Worm (Caenorhabditis elegans): ENCODE measurements around the gene mut-7.

Gene mut-7

ce11 chrIII:9546016-9546659 lies 4.0 kb upstream of the mut-7 start, which contains the start of gene unc-16 (continued):
- TF ChIP-seq bed-1 (GFP tag; IDR thresholded peaks at IDR 0.05) (no peak), ceh-79 (tag; optimal IDR thresholded peaks at IDR 0.05) (no peak), rpc-1 (optimal IDR thresholded peaks at IDR 0.05) (peak; percentile 13), rpc-1 (tag; optimal IDR thresholded peaks at IDR 0.05) (no peak), bed-2 (GFP tag; IDR thresholded peaks at IDR 0.05) (no peak), dox-1 (GFP tag; IDR thresholded peaks at IDR 0.05) (peak; percentile 80), ceh-58 (GFP tag; IDR thresholded peaks at IDR 0.05) (no peak), attf-3 (GFP tag; conservative IDR thresholded peaks at IDR 0.05) (peak; percentile 59), cebp-2 (GFP tag; IDR thresholded peaks at IDR 0.05) (no peak), ceh-100 (GFP tag; IDR thresholded peaks at IDR 0.05) (peak; percentile 51), ztf-26 (tag; optimal IDR thresholded peaks at IDR 0.05) (peak; percentile 47), cebp-1 (GFP tag; IDR thresholded peaks at IDR 0.05) (0 out of 2 replicates have a peak, but pooled peaks have one; percentile 12), cebp-1 (tag; optimal IDR thresholded peaks at IDR 0.05) (peak; percentile 82), sptf-2 (GFP tag; optimal IDR thresholded peaks at IDR 0.05) (no peak), lin-54 (GFP tag; optimal IDR thresholded peaks at IDR 0.05) (peak; percentile 72), Y67H2A.10 (GFP tag; conservative IDR thresholded peaks at IDR 0.05) (peak; percentile 64; the same call in 1 of the 2 replicates), ceh-27 (GFP tag; optimal IDR thresholded peaks at IDR 0.05) (peak; percentile 88), madf-6 (GFP tag; IDR thresholded peaks at IDR 0.05) (no peak; the same call in 1 of the 2 replicates), tlf-1 (GFP tag; optimal IDR thresholded peaks at IDR 0.05) (peak; percentile 28), zfh-2 (GFP tag; conservative IDR thresholded peaks at IDR 0.05) (peak; percentile 63; the same call in 1 of the 2 replicates), ZK185.1 (tag; optimal IDR thresholded peaks at IDR 0.05; ENCODE audit: poor library complexity, severe bottlenecking) (peak; percentile 65), snpc-4 (GFP tag; optimal IDR thresholded peaks at IDR 0.05) (no peak), snpc-4 (tag; optimal IDR thresholded peaks at IDR 0.05) (peak in 3 of 4 experiments; percentile 32 to 55 (median 52)), madf-8 (GFP tag; conservative IDR thresholded peaks at IDR 0.05) (peak; percentile 40), nfyb-1 (GFP tag; IDR thresholded peaks at IDR 0.05) (peak; percentile 85; the same call in 1 of the 2 replicates), F57A8.1 (GFP tag; optimal IDR thresholded peaks at IDR 0.05) (no peak), unc-62 (GFP tag; optimal IDR thresholded peaks at IDR 0.05) (peak; percentile 72), Y79H2A.3 (GFP tag; conservative IDR thresholded peaks at IDR 0.05) (no peak), attf-5 (GFP tag; optimal IDR thresholded peaks at IDR 0.05) (peak; percentile 89)

- no peak for TF ChIP-seq Y79H2A.3 (GFP tag; conservative IDR thresholded peaks at IDR 0.05)
- TF ChIP-seq F37B4.10 (GFP tag; IDR thresholded peaks at IDR 0.05), result no peak
- no peak for TF ChIP-seq egl-18 (GFP tag; IDR thresholded peaks at IDR 0.05)
- TF ChIP-seq snpc-4 (GFP tag; optimal IDR thresholded peaks at IDR 0.05), result no peak
- TF ChIP-seq snpc-4 (tag; optimal IDR thresholded peaks at IDR 0.05), result no peak
- no peak for TF ChIP-seq aptf-3 (GFP tag; IDR thresholded peaks at IDR 0.05)
These were observed 2.6 kb upstream of the mut-7 start, which contains the start of gene ZK1098.12 for ce11 chrIII:9544820-9545219. Gene ZK1098.12, plus strand, starts transcription at chrIII:9545120.

ce11 chrIII:9544125-9544524 lies 1.9 kb upstream of the mut-7 start, which contains the start of gene ZK1098.9:
Gene ZK1098.9, plus strand, starts transcription at chrIII:9544425.
- no peak for TF ChIP-seq lin-54 (GFP tag; optimal IDR thresholded peaks at IDR 0.05)
- no peak for TF ChIP-seq B0261.1 (tag; optimal IDR thresholded peaks at IDR 0.05)
- no peak for TF ChIP-seq pha-4 (tag; optimal IDR thresholded peaks at IDR 0.05)
- TF ChIP-seq lsy-27 (tag; optimal IDR thresholded peaks at IDR 0.05; ENCODE audit: borderline replicate concordance, insufficient read depth), result no peak
- TF ChIP-seq snpc-1.3 (tag; optimal IDR thresholded peaks at IDR 0.05; ENCODE audit: insufficient read depth), result no peak
- no peak for TF ChIP-seq snpc-1.1 (tag; optimal IDR thresholded peaks at IDR 0.05; ENCODE audit: insufficient read depth)
- TF ChIP-seq hmg-20 (GFP tag; IDR thresholded peaks at IDR 0.05), result no peak
- TF ChIP-seq akir-1 (GFP tag; optimal IDR thresholded peaks at IDR 0.05), result no peak
- TF ChIP-seq chd-7 (tag; optimal IDR thresholded peaks at IDR 0.05), result no peak
- TF ChIP-seq hmg-1.2 (GFP tag; IDR thresholded peaks at IDR 0.05), result no peak
- TF ChIP-seq ets-4 (GFP tag; optimal IDR thresholded peaks at IDR 0.05), result no peak
- TF ChIP-seq egrh-3 (GFP tag; IDR thresholded peaks at IDR 0.05), result no peak
- TF ChIP-seq lin-40 (tag; optimal IDR thresholded peaks at IDR 0.05), result no peak
- no peak for TF ChIP-seq mxl-1 (tag; optimal IDR thresholded peaks at IDR 0.05)
- TF ChIP-seq sptf-2 (GFP tag; optimal IDR thresholded peaks at IDR 0.05), result no peak
- TF ChIP-seq lir-1 (GFP tag; conservative IDR thresholded peaks at IDR 0.05), result no peak
